Worm (Caenorhabditis elegans): ENCODE results near the gene R11H6.2.

R11H6.2 gene

DNA sequence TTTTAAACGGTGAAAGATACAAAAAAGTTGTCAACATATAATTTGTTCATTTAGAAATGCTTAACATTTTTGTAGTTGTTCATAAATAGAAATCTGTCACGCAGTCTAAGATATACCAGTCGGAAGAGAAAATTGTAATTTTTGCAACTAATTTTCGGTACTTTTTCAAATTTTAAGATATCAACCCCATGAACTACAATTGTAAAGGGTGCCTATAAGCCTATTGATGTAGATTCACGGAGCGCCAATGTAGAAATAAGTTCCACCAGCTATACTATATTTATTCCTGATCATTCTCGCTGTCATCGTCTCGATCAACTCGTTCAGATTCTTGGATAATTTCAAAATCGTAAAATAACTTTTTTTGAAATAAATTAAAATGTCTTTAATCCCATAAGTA lies 2.9 kb upstream of the R11H6.2 start:
- TF ChIP-seq ceh-18 (tag; optimal IDR thresholded peaks at IDR 0.05): no peak
- no peak for TF ChIP-seq ttx-3 (tag; optimal IDR thresholded peaks at IDR 0.05)
- no peak for TF ChIP-seq pros-1 (tag; optimal IDR thresholded peaks at IDR 0.05)
- no peak for TF ChIP-seq pax-1 (tag; optimal IDR thresholded peaks at IDR 0.05)
- TF ChIP-seq pat-9 (tag; optimal IDR thresholded peaks at IDR 0.05): no peak
- no peak for TF ChIP-seq nhr-232 (tag; optimal IDR thresholded peaks at IDR 0.05)
- TF ChIP-seq ceh-24 (tag; optimal IDR thresholded peaks at IDR 0.05): no peak
- TF ChIP-seq ceh-2 (tag; optimal IDR thresholded peaks at IDR 0.05): no peak
- TF ChIP-seq hlh-15 (tag; optimal IDR thresholded peaks at IDR 0.05): no peak
- no peak for TF ChIP-seq ref-2 (tag; optimal IDR thresholded peaks at IDR 0.05)
- TF ChIP-seq F13H6.1 (tag; optimal IDR thresholded peaks at IDR 0.05): no peak
- TF ChIP-seq ceh-34 (tag; optimal IDR thresholded peaks at IDR 0.05): no peak
- no peak for TF ChIP-seq ceh-19 (GFP tag; optimal IDR thresholded peaks at IDR 0.05)
- no peak for TF ChIP-seq sox-4 (tag; optimal IDR thresholded peaks at IDR 0.05)
- no peak for TF ChIP-seq odd-2 (tag; optimal IDR thresholded peaks at IDR 0.05)
- TF ChIP-seq ceh-9 (tag; optimal IDR thresholded peaks at IDR 0.05): no peak
- no peak for TF ChIP-seq ceh-30 (tag; optimal IDR thresholded peaks at IDR 0.05)
- no peak for TF ChIP-seq nfya-1 (tag; optimal IDR thresholded peaks at IDR 0.05)
- no peak for TF ChIP-seq unc-55 (GFP tag; optimal IDR thresholded peaks at IDR 0.05)
- TF ChIP-seq fax-1 (tag; optimal IDR thresholded peaks at IDR 0.05): no peak

DNA sequence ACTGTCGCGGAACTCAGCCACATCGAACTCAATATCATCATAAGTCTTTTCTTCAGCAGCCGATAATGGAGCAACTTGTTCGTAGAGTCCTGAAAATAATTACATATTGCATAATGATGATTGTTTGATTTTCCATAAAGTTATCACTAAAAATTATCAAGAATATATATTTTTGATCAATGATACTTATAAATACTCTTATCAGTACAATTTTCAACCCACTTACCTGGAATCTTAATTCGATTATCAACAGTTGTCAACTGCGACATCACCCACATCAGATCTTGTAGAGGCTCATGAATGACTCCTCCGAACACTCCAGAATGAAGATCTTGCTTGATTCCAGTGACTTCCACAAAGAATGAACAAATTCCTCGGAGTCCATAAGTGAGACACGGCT lies 1.8 kb upstream of the R11H6.2 start:
- TF ChIP-seq elt-2 (tag; optimal IDR thresholded peaks at IDR 0.05) (peak; percentile 12), unc-3 (GFP tag; conservative IDR thresholded peaks at IDR 0.05) (no peak), unc-3 (tag; optimal IDR thresholded peaks at IDR 0.05) (no peak)

DNA sequence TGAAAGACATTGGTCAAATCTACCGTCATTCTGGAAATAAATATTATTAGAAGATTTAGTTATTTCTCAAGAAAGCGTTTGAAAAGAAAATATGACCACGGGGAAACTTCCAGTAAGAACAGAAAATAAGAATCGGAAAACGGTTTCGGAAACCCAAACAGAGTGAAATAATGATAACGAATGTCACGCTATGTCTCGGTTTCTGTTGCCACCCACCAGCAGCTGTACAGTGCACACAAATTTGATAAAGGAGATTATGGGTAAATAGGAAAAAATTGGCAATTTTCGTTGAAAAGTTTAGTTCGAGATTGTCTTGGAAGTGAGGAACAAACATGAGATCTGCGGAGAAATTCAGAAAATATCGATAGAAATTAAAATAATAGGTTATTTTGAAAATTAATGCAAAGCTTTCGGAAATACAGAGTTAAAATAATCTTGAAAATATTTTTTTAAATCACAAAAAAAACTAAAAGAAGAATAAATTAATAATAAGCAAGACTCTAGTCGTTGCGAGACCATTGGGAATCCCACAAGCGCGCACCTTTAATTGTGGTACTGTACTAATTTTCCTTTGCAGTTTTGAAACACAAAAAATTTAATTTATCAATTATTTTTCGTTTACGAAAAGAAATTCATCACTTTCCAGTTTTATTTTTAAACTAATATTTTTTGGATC lies 663 bp upstream of the R11H6.2 start, which contains the start of gene pes-9:
Gene pes-9, minus strand, starts transcription at position 30 of the 676 bp plus-strand sequence.
- TF ChIP-seq che-1 (tag; optimal IDR thresholded peaks at IDR 0.05) (no peak), pha-2 (tag; optimal IDR thresholded peaks at IDR 0.05) (no peak), K02D7.2 (tag; optimal IDR thresholded peaks at IDR 0.05) (no peak), hlh-13 (GFP tag; optimal IDR thresholded peaks at IDR 0.05) (no peak), sdc-2 (tag; optimal IDR thresholded peaks at IDR 0.05) (no peak), unc-86 (tag; optimal IDR thresholded peaks at IDR 0.05) (no peak), syd-9 (tag; optimal IDR thresholded peaks at IDR 0.05) (no peak), unc-55 (GFP tag; optimal IDR thresholded peaks at IDR 0.05) (no peak), ceh-31 (tag; optimal IDR thresholded peaks at IDR 0.05) (no peak), ceh-14 (tag; optimal IDR thresholded peaks at IDR 0.05) (no peak), gmeb-2 (tag; optimal IDR thresholded peaks at IDR 0.05) (no peak), elt-2 (tag; optimal IDR thresholded peaks at IDR 0.05) (no peak)

DNA sequence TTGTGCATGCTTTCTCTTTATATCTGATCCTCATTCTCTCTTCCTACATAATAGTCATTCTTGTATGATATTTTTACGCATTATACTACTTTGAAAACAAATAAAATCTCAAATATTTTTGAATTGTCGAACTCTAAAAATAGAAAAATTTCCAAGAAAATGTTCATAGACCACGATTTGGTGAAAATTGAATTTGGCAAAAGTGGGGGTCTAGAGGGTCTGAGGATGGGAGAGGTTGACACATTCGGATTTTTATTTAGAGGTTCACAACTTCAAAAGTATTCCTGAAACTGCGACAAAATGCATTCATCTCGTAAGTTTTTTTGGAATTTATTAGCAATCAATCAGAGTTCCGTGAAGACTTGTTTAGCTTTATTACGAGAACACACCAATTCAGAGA lies 2.2 kb downstream of the R11H6.2 start, which contains the start of gene glb-22:
Gene glb-22, plus strand, starts transcription at position 301 of the 400 bp plus-strand sequence.
- TF ChIP-seq ceh-9 (tag; optimal IDR thresholded peaks at IDR 0.05) (no peak), hlh-15 (tag; optimal IDR thresholded peaks at IDR 0.05) (no peak), eyg-1 (tag; optimal IDR thresholded peaks at IDR 0.05) (no peak), K09A11.1 (tag; optimal IDR thresholded peaks at IDR 0.05; ENCODE audit: insufficient read depth) (no peak), pha-4 (tag; optimal IDR thresholded peaks at IDR 0.05) (no peak), fkh-6 (tag; optimal IDR thresholded peaks at IDR 0.05) (no peak), ceh-45 (GFP tag; IDR thresholded peaks at IDR 0.05) (no peak), nhr-11 (tag; optimal IDR thresholded peaks at IDR 0.05) (no peak), hlh-30 (tag; optimal IDR thresholded peaks at IDR 0.05; ENCODE audit: insufficient read depth) (no peak), dve-1 (tag; optimal IDR thresholded peaks at IDR 0.05) (no peak), T23F11.4 (GFP tag; optimal IDR thresholded peaks at IDR 0.05) (no peak), unc-86 (tag; optimal IDR thresholded peaks at IDR 0.05) (no peak), ets-4 (tag; optimal IDR thresholded peaks at IDR 0.05) (no peak), fkh-10 (GFP tag; optimal IDR thresholded peaks at IDR 0.05) (no peak), F13H6.1 (tag; optimal IDR thresholded peaks at IDR 0.05) (no peak), ceh-6 (GFP tag; optimal IDR thresholded peaks at IDR 0.05) (no peak), nhr-232 (tag; optimal IDR thresholded peaks at IDR 0.05) (no peak), rnt-1 (tag; optimal IDR thresholded peaks at IDR 0.05) (no peak), lim-6 (tag; optimal IDR thresholded peaks at IDR 0.05) (no peak), ceh-24 (tag; optimal IDR thresholded peaks at IDR 0.05) (no peak)

Data from whole organism, late embryonic.